In the genomic region with DNA sequence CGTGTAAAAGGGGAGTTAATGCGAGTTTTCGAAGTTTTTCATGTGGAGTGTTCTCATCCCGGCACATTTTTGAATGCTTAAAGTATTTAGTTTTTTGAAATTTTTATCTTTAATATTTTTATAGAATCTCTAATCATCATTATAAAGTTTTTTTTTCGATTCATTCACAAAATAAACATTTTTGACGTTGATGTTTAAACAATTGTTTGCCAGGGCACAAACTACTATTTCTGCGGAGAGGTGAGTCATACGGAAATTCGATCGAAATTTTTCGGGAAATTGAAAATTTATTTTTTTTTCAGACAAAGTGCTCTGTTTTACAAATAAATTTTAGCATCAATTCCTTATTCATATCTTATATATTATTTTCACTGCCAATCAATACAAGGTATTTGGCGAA, we compare ENCODE assay signal across 2 worm cellular contexts.
TF ChIP-seq lines count a peak whose summit lies in the region.

A gene (plus strand): TSS at position 301 of the 400 bp plus-strand sequence.

TF ChIP-seq in whole organism, L3 larva, 47 proteins besides CTCF, POLR2A, EP300 and RAD21:
- TF ChIP-seq elt-3 (tag; optimal IDR thresholded peaks at IDR 0.05; lab: Kevin White, UChicago) (no peak), jun-1 (tag; optimal IDR thresholded peaks at IDR 0.05; lab: Kevin White, UChicago) (no peak), pha-4 (tag; optimal IDR thresholded peaks at IDR 0.05; lab: Kevin White, UChicago) (peak; percentile 2), egl-27 (tag; optimal IDR thresholded peaks at IDR 0.05; lab: Kevin White, UChicago) (no peak), ama-1 (optimal IDR thresholded peaks at IDR 0.05; lab: Kevin White, UChicago) (no peak), eor-1 (tag; optimal IDR thresholded peaks at IDR 0.05; lab: Kevin White, UChicago) (no peak), nhr-43 (tag; optimal IDR thresholded peaks at IDR 0.05; lab: Kevin White, UChicago; ENCODE audit: poor library complexity, severe bottlenecking) (no peak)

TF ChIP-seq in whole organism, L4 larva, 104 proteins besides CTCF, POLR2A, EP300 and RAD21:
- TF ChIP-seq aha-1 (tag; lab: Kevin White, UChicago) = peak; percentile 53
- TF ChIP-seq T26A8.4 (GFP tag; IDR thresholded peaks at IDR 0.05; lab: Robert Waterston, UW) = no peak
